Fruit fly (Drosophila melanogaster): ENCODE measurements around the gene CG32563.

CG32563 gene

DNA sequence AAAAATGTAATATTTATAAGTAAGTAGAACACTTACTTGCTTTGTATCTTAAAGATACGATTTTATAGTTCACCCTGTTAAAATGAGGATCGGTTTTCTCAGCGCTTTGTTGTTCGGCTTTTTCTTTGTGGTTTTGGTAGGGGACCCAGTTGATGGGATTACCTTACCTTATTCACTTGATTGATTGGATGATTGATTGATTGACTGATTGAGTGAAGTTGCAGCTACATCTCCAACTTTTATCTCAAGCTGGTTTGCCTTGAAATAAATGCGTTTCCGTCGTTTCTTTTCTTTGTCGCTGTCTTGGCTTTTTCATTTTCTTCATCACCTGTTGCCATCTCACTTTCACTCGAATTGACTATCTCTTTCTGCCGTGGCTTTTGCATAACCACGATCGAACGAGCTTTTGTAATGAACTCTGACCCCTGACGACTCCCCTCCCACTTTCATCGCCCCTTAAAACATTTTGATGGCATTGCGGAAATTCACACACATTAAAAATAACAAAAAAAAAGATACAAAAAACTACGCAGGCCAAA is 35.4 kb upstream of the CG32563 start:
- TF ChIP-seq CG3065 (GFP tag; optimal IDR thresholded peaks at IDR 0.05) (no peak), E2f1 (GFP tag; IDR thresholded peaks at IDR 0.05) (no peak), Hr78 (GFP tag; optimal IDR thresholded peaks at IDR 0.05) (peak in 1 of 2 experiments; percentile 96), Pdp1 (GFP tag; optimal IDR thresholded peaks at IDR 0.05) (peak in 1 of 2 experiments; percentile 48), Blimp-1 (GFP tag; optimal IDR thresholded peaks at IDR 0.05) (peak; percentile 78), oc (tag; optimal IDR thresholded peaks at IDR 0.05) (peak; percentile 13), sim (GFP tag; IDR thresholded peaks at IDR 0.05) (no peak), pros (GFP tag; optimal IDR thresholded peaks at IDR 0.05) (peak; percentile 71), CG31441 (GFP tag; IDR thresholded peaks at IDR 0.05) (no peak), D (optimal IDR thresholded peaks at IDR 0.05) (no peak), D (GFP tag; optimal IDR thresholded peaks at IDR 0.05) (no peak), br (optimal IDR thresholded peaks at IDR 0.05) (no peak), CG8281 (tag; optimal IDR thresholded peaks at IDR 0.05) (peak; percentile 93)

DNA sequence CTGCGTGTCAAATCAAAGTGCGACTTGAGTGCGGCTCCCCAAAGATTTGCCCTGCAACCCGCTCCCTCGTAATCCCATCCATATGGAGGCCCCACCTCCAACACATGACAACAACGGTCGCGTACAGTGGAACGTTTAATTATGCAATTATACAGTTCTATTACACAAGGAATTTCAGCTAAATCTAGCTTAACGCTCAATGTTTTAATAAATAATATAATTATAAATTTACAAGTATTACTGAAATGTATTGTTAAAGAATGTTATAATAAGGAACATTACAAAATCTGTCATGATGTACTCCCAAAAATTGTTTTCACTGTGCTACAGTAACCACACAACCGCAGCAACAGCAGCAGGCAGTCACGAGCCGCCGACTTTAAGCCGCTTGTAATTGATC is 34.1 kb upstream of the CG32563 start:
- peak; percentile 42 for TF ChIP-seq D19A (tag; optimal IDR thresholded peaks at IDR 0.05)
- 0 out of 3 replicates have a peak, but pooled peaks have one; percentile 45 for TF ChIP-seq CG17361 (GFP tag; IDR thresholded peaks at IDR 0.05)
- TF ChIP-seq crc (GFP tag; optimal IDR thresholded peaks at IDR 0.05), result no peak
- TF ChIP-seq CG8765 (GFP tag; IDR thresholded peaks at IDR 0.05), result no peak
- peak; percentile 39 for TF ChIP-seq CG8388 (GFP tag; optimal IDR thresholded peaks at IDR 0.05)
- TF ChIP-seq gsb-n (tag; optimal IDR thresholded peaks at IDR 0.05), result peak; percentile 40
- 0 out of 2 replicates have a peak, but pooled peaks have one; percentile 10 for TF ChIP-seq NFAT (GFP tag; IDR thresholded peaks at IDR 0.05)
- TF ChIP-seq CG10959 (GFP tag; IDR thresholded peaks at IDR 0.05), result no peak
- peak; percentile 49; the same call in 1 of the 2 replicates for TF ChIP-seq ara (GFP tag; IDR thresholded peaks at IDR 0.05)
- no peak for TF ChIP-seq prd (optimal IDR thresholded peaks at IDR 0.05)
- TF ChIP-seq prd (GFP tag; IDR thresholded peaks at IDR 0.05), result peak; percentile 47; the same call in 1 of the 3 replicates
- TF ChIP-seq dmrt99B (tag; optimal IDR thresholded peaks at IDR 0.05), result peak; percentile 43
- no peak for TF ChIP-seq az2 (GFP tag; optimal IDR thresholded peaks at IDR 0.05)
- peak; percentile 58 for TF ChIP-seq CG2712 (tag; optimal IDR thresholded peaks at IDR 0.05)
- TF ChIP-seq Blimp-1 (GFP tag; optimal IDR thresholded peaks at IDR 0.05), result peak; percentile 32
- TF ChIP-seq Awh (GFP tag; IDR thresholded peaks at IDR 0.05), result peak; percentile 45; the same call in 1 of the 2 replicates
- peak; percentile 34; the same call in 1 of the 3 replicates for TF ChIP-seq dysf (GFP tag; IDR thresholded peaks at IDR 0.05)
- peak; percentile 54; the same call in 1 of the 2 replicates for TF ChIP-seq stc (GFP tag; IDR thresholded peaks at IDR 0.05)
- TF ChIP-seq CG10267 (tag; optimal IDR thresholded peaks at IDR 0.05), result peak; percentile 18
- TF ChIP-seq ATbp (GFP tag; optimal IDR thresholded peaks at IDR 0.05), result peak; percentile 12
- TF ChIP-seq grau (tag; optimal IDR thresholded peaks at IDR 0.05), result peak; percentile 91
- TF ChIP-seq CG14710 (tag; optimal IDR thresholded peaks at IDR 0.05), result peak; percentile 5
- peak; percentile 35 for TF ChIP-seq CG2678 (tag; optimal IDR thresholded peaks at IDR 0.05)
- peak; percentile 31 for TF ChIP-seq dmrt11E (tag; optimal IDR thresholded peaks at IDR 0.05)
- no peak for TF ChIP-seq Myb (GFP tag; optimal IDR thresholded peaks at IDR 0.05)
- TF ChIP-seq Drgx (GFP tag; IDR thresholded peaks at IDR 0.05), result peak; percentile 55
- peak; percentile 50; the same call in 1 of the 2 replicates for TF ChIP-seq sisA (GFP tag; IDR thresholded peaks at IDR 0.05)
- TF ChIP-seq CG18262 (tag; optimal IDR thresholded peaks at IDR 0.05), result peak; percentile 41
- no peak for TF ChIP-seq CG12744 (GFP tag; optimal IDR thresholded peaks at IDR 0.05)
- TF ChIP-seq ssp (GFP tag; IDR thresholded peaks at IDR 0.05), result 0 out of 2 replicates have a peak, but pooled peaks have one; percentile 16
- peak in 1 of 3 experiments; percentile 2 for TF ChIP-seq lola (GFP tag; optimal IDR thresholded peaks at IDR 0.05)
- TF ChIP-seq vvl (GFP tag; IDR thresholded peaks at IDR 0.05), result peak; percentile 56; the same call in 1 of the 2 replicates
- TF ChIP-seq D (optimal IDR thresholded peaks at IDR 0.05), result no peak
- TF ChIP-seq D (GFP tag; optimal IDR thresholded peaks at IDR 0.05), result peak; percentile 20
- peak; percentile 42 for TF ChIP-seq twi (tag; optimal IDR thresholded peaks at IDR 0.05)
- TF ChIP-seq zen (tag; optimal IDR thresholded peaks at IDR 0.05), result no peak
- TF ChIP-seq Xbp1 (GFP tag; optimal IDR thresholded peaks at IDR 0.05), result no peak
- TF ChIP-seq lmd (GFP tag; IDR thresholded peaks at IDR 0.05), result peak; percentile 17; the same call in 1 of the 2 replicates
- TF ChIP-seq row (GFP tag; IDR thresholded peaks at IDR 0.05), result peak; percentile 50; the same call in 2 of the 3 replicates
